Fruit fly (Drosophila melanogaster) whole organism, embryonic: ENCODE measurements around the gene CG14230.

Experiments used
- Atf6 ChIP-seq: fragments of 200-800 bp; sonication (Bioruptor generic); IDR thresholded peaks from 2 replicates; pipeline ENCODE4 v1.3.6; 2022; ENCODE audit warnings: missing biosample characterization, missing genetic modification characterization
- B-H2 ChIP-seq: fragments of 200-800 bp; sonication (Bioruptor generic); optimal IDR thresholded peaks from 2 replicates; lab custom pipeline; 2018; ENCODE audit warnings: missing biosample characterization, mild to moderate bottlenecking, missing genetic modification characterization
- CG1024 ChIP-seq: fragments of 200-800 bp; sonication (Bioruptor generic); IDR thresholded peaks from 2 replicates; pipeline ENCODE4 v1.3.6; 2022; ENCODE audit warnings: missing biosample characterization, missing genetic modification characterization
- CG10959 ChIP-seq: fragments of 200-800 bp; sonication (Bioruptor generic); IDR thresholded peaks from 2 replicates; pipeline ENCODE4 v1.3.6; 2022; ENCODE audit warnings: missing biosample characterization, missing genetic modification characterization
- CG12659 ChIP-seq: fragments of 200-800 bp; sonication (Bioruptor generic); optimal IDR thresholded peaks from 3 replicates; lab custom pipeline; 2017; ENCODE audit warnings: mild to moderate bottlenecking, missing biosample characterization, missing genetic modification reagents, missing genetic modification characterization
- CG13123 ChIP-seq: fragments of 200-800 bp; sonication (Bioruptor generic); optimal IDR thresholded peaks from 2 replicates; lab custom pipeline; 2016; ENCODE audit warnings: missing biosample characterization, missing genetic modification characterization
- CG14441 ChIP-seq: fragments of 200-800 bp; sonication (Bioruptor generic); IDR thresholded peaks from 2 replicates; pipeline ENCODE4 v1.3.6; 2022; ENCODE audit warnings: missing biosample characterization, missing genetic modification characterization
- CG14860 ChIP-seq: fragments of 200-800 bp; sonication (Bioruptor generic); IDR thresholded peaks from 3 replicates; pipeline ENCODE4 v1.3.6; 2022; ENCODE audit warnings: missing biosample characterization, missing genetic modification characterization; ENCODE audit not compliant: partially characterized antibody
- CG17612 ChIP-seq: fragments of 200-800 bp; sonication (Bioruptor generic); IDR thresholded peaks from 2 replicates; pipeline ENCODE4 v1.3.6; 2022; ENCODE audit warnings: missing biosample characterization, missing genetic modification characterization
- CG32532 ChIP-seq: fragments of 200-800 bp; sonication (Bioruptor generic); IDR thresholded peaks from 2 replicates; pipeline ENCODE4 v1.3.6; 2022; ENCODE audit warnings: missing biosample characterization, missing genetic modification characterization
- CG3838 ChIP-seq: fragments of 200-800 bp; sonication (Bioruptor generic); optimal IDR thresholded peaks from 3 replicates; lab custom pipeline; 2016; ENCODE audit warnings: missing biosample characterization, missing genetic modification characterization
- CG3995 ChIP-seq: fragments of 200-800 bp; sonication (Bioruptor generic); optimal IDR thresholded peaks from 3 replicates; lab custom pipeline; 2016; ENCODE audit warnings: missing biosample characterization, missing genetic modification characterization
- CG4282 ChIP-seq: fragments of 200-800 bp; sonication (Bioruptor generic); optimal IDR thresholded peaks from 2 replicates; lab custom pipeline; 2016; ENCODE audit warnings: missing biosample characterization, missing genetic modification characterization
- CG4360 ChIP-seq: fragments of 200-800 bp; sonication (Bioruptor generic); IDR thresholded peaks from 2 replicates; pipeline ENCODE4 v1.3.6; 2022; ENCODE audit warnings: missing biosample characterization, missing genetic modification characterization
- CG4707 ChIP-seq: fragments of 200-800 bp; sonication (Bioruptor generic); optimal IDR thresholded peaks from 2 replicates; lab custom pipeline; 2018; ENCODE audit warnings: missing biosample characterization, mild to moderate bottlenecking, missing genetic modification characterization, moderate library complexity
- CG4820 ChIP-seq: fragments of 200-800 bp; sonication (Bioruptor generic); optimal IDR thresholded peaks from 3 replicates; lab custom pipeline; 2016; ENCODE audit warnings: missing biosample characterization, missing genetic modification characterization
- CG8359 ChIP-seq: fragments of 200-800 bp; sonication (Bioruptor generic); optimal IDR thresholded peaks from 2 replicates; lab custom pipeline; 2017; ENCODE audit warnings: missing biosample characterization, mild to moderate bottlenecking, missing genetic modification characterization, borderline replicate concordance
- CG8924 ChIP-seq: fragments of 200-800 bp; optimal IDR thresholded peaks from 3 replicates; lab custom pipeline; 2019; ENCODE audit warnings: missing biosample characterization, mild to moderate bottlenecking, missing genetic modification characterization, moderate library complexity
- CG9215 ChIP-seq: fragments of 200-800 bp; sonication (Bioruptor generic); IDR thresholded peaks from 2 replicates; pipeline ENCODE4 v1.3.6; 2022; ENCODE audit warnings: missing biosample characterization, missing genetic modification characterization
- CG9932 ChIP-seq: fragments of 200-800 bp; sonication (Bioruptor generic); IDR thresholded peaks from 2 replicates; pipeline ENCODE4 v1.3.6; 2022; ENCODE audit warnings: missing biosample characterization, missing genetic modification characterization
- Dad ChIP-seq: fragments of 200-800 bp; sonication (Bioruptor generic); optimal IDR thresholded peaks from 3 replicates; lab custom pipeline; 2016; ENCODE audit warnings: missing biosample characterization, missing genetic modification characterization
- Deaf1 ChIP-seq: fragments of 200-800 bp; optimal IDR thresholded peaks from 3 replicates; lab custom pipeline; 2019; ENCODE audit warnings: missing biosample characterization, mild to moderate bottlenecking, missing genetic modification characterization, moderate library complexity
- Doc3 ChIP-seq: fragments of 200-800 bp; sonication (Bioruptor generic); IDR thresholded peaks from 3 replicates; pipeline ENCODE4 v1.3.6; 2022; ENCODE audit warnings: missing biosample characterization, missing genetic modification characterization; ENCODE audit not compliant: partially characterized antibody
- Elba2 ChIP-seq: fragments of 200-800 bp; sonication (Bioruptor generic); optimal IDR thresholded peaks from 3 replicates; lab custom pipeline; 2016; ENCODE audit warnings: missing biosample characterization, missing genetic modification characterization
- GATAe ChIP-seq: fragments of 200-800 bp; sonication (Bioruptor generic); conservative IDR thresholded peaks from 2 replicates; pipeline ENCODE4 v1.3.6; 2022; ENCODE audit warnings: missing biosample characterization, missing genetic modification characterization
- HHEX ChIP-seq: fragments of 200-800 bp; sonication (Bioruptor generic); optimal IDR thresholded peaks from 3 replicates; lab custom pipeline; 2017; ENCODE audit warnings: missing biosample characterization, mild to moderate bottlenecking, missing genetic modification characterization, missing genetic modification reagents
- HLH54F ChIP-seq: fragments of 200-800 bp; sonication (Bioruptor generic); optimal IDR thresholded peaks from 3 replicates; lab custom pipeline; 2016; ENCODE audit warnings: missing biosample characterization, missing genetic modification characterization
- HmgZ ChIP-seq: fragments of 200-800 bp; sonication (Bioruptor generic); optimal IDR thresholded peaks from 2 replicates; lab custom pipeline; 2018; ENCODE audit warnings: missing biosample characterization, mild to moderate bottlenecking, missing genetic modification characterization
- Hsf ChIP-seq: fragments of 200-800 bp; sonication (Bioruptor generic); optimal IDR thresholded peaks from 3 replicates; lab custom pipeline; 2016; ENCODE audit warnings: missing biosample characterization, missing genetic modification characterization
- Mrtf ChIP-seq: fragments of 200-800 bp; sonication (Bioruptor generic); IDR thresholded peaks from 3 replicates; pipeline ENCODE4 v1.3.6; 2022; ENCODE audit warnings: missing biosample characterization, missing genetic modification characterization
- Oaz ChIP-seq: fragments of 200-800 bp; sonication (Bioruptor generic); IDR thresholded peaks from 2 replicates; pipeline ENCODE4 v1.3.6; 2022; ENCODE audit warnings: missing biosample characterization, missing genetic modification characterization
- PHDP ChIP-seq: fragments of 200-800 bp; sonication (Bioruptor generic); optimal IDR thresholded peaks from 3 replicates; lab custom pipeline; 2018; ENCODE audit warnings: missing biosample characterization, mild to moderate bottlenecking, missing genetic modification characterization, moderate library complexity
- Ptx1 ChIP-seq: fragments of 200-800 bp; sonication (Bioruptor generic); IDR thresholded peaks from 2 replicates; pipeline ENCODE4 v1.3.6; 2022; ENCODE audit warnings: missing biosample characterization, missing genetic modification characterization
- Spps ChIP-seq: fragments of 200-800 bp; sonication (Bioruptor generic); optimal IDR thresholded peaks from 2 replicates; lab custom pipeline; 2018; ENCODE audit warnings: missing biosample characterization, mild to moderate bottlenecking, missing genetic modification characterization
- amos ChIP-seq: fragments of 200-800 bp; sonication (Bioruptor generic); IDR thresholded peaks from 2 replicates; pipeline ENCODE4 v1.3.6; 2022; ENCODE audit warnings: missing biosample characterization, missing genetic modification characterization; ENCODE audit not compliant: partially characterized antibody
- bab2 ChIP-seq: fragments of 200-800 bp; sonication (Bioruptor generic); optimal IDR thresholded peaks from 2 replicates; lab custom pipeline; 2016; ENCODE audit warnings: missing biosample characterization, missing genetic modification characterization
- eve ChIP-seq, 2 experiments: fragments of >200 bp; optimal IDR thresholded peaks; 2 replicates each; lab custom pipeline; 2017; ENCODE audit warnings: missing biosample characterization in 2 of 2, missing genetic modification characterization in 2 of 2
- gce ChIP-seq: fragments of 200-800 bp; sonication (Bioruptor generic); IDR thresholded peaks from 3 replicates; pipeline ENCODE4 v1.3.6; 2022; ENCODE audit warnings: missing biosample characterization, missing genetic modification characterization
- grau ChIP-seq: fragments of 200-800 bp; optimal IDR thresholded peaks from 3 replicates; lab custom pipeline; 2019; ENCODE audit warnings: missing biosample characterization, mild to moderate bottlenecking, missing genetic modification characterization, moderate library complexity
- gsb-n ChIP-seq: fragments of 200-800 bp; sonication (Bioruptor generic); optimal IDR thresholded peaks from 3 replicates; lab custom pipeline; 2018; ENCODE audit warnings: missing biosample characterization, mild to moderate bottlenecking, missing genetic modification characterization
- inv ChIP-seq: fragments of 200-800 bp; sonication (Bioruptor generic); IDR thresholded peaks from 2 replicates; pipeline ENCODE4 v1.3.6; 2022; ENCODE audit warnings: missing biosample characterization, missing genetic modification characterization; ENCODE audit not compliant: partially characterized antibody
- jigr1 ChIP-seq: fragments of 200-800 bp; sonication (Bioruptor generic); IDR thresholded peaks from 3 replicates; pipeline ENCODE4 v1.3.6; 2022; ENCODE audit warnings: missing biosample characterization, missing genetic modification characterization
- klu ChIP-seq: fragments of 200-800 bp; sonication (Bioruptor generic); IDR thresholded peaks from 2 replicates; pipeline ENCODE4 v1.3.6; 2022; ENCODE audit warnings: missing biosample characterization, missing genetic modification characterization
- lov ChIP-seq, 2 experiments: fragments of 200-800 bp in 1 of 2; fragments of >200 bp in 1 of 2; sonication (Bioruptor generic) in 1 of 2; IDR thresholded peaks in 1 of 2; optimal IDR thresholded peaks in 1 of 2; 2 replicates in 1 of 2; 3 replicates in 1 of 2; pipeline versions ENCODE4 v1.3.6 to Lab custom; 2017 to 2022; ENCODE audit warnings: missing biosample characterization in 1 of 2, missing genetic modification characterization in 1 of 2
- luna ChIP-seq: fragments of 200-800 bp; sonication (Bioruptor generic); optimal IDR thresholded peaks from 2 replicates; lab custom pipeline; 2016; ENCODE audit warnings: missing biosample characterization, missing genetic modification characterization
- nmo ChIP-seq: fragments of 200-800 bp; sonication (Bioruptor generic); optimal IDR thresholded peaks from 2 replicates; lab custom pipeline; 2018; ENCODE audit warnings: missing biosample characterization, mild to moderate bottlenecking, missing genetic modification characterization, moderate library complexity
- org-1 ChIP-seq: fragments of 200-800 bp; sonication (Bioruptor generic); optimal IDR thresholded peaks from 2 replicates; lab custom pipeline; 2017; ENCODE audit warnings: missing biosample characterization, missing genetic modification characterization
- row ChIP-seq: fragments of 200-800 bp; sonication (Bioruptor generic); IDR thresholded peaks from 3 replicates; pipeline ENCODE4 v1.3.6; 2022; ENCODE audit warnings: missing biosample characterization, missing genetic modification characterization
- tap ChIP-seq: fragments of 200-800 bp; optimal IDR thresholded peaks from 3 replicates; lab custom pipeline; 2019; ENCODE audit warnings: missing biosample characterization, mild to moderate bottlenecking, missing genetic modification characterization, moderate library complexity
- unpg ChIP-seq: fragments of 200-800 bp; sonication (Bioruptor generic); optimal IDR thresholded peaks from 3 replicates; lab custom pipeline; 2018; ENCODE audit warnings: missing biosample characterization, mild to moderate bottlenecking, missing genetic modification characterization, moderate library complexity

Gene CG14230

DNA sequence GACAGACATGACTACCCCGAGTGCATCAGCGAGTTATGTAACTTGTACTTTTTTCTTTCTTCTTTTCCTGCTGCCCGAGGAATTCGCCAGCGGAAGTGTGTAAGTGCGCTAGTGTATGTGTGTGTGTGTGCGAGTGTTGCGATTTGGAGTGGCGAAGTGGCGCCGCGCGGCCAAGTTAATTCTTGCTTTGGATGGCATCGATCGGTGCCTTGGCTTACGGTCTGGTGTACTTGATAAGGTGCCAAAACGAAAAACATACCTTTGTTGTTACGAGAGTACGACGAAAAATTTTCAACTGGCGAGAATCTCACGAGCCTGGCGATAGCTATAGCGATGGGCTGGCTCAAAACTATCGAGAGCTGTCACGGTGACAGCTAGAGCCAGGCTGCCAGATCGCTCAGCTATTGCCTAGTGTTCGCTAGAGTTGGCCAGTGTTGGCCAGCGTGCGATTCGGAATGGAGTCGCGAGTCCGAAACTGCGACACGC is 40.1 kb downstream of the CG14230 start, which contains the start of the genes CG18809, COX6B, CG33932 and Rpp20 (continued):
- TF ChIP-seq CG1024 (GFP tag; lab: Robert Waterston, UW) (peak; percentile 25; the same call in 1 of the 2 replicates), Ptx1 (GFP tag; lab: Robert Waterston, UW) (peak; percentile 66), Dad (peak; percentile 60), nmo (GFP tag; lab: Kevin White, UChicago) (peak; percentile 71), klu (GFP tag; lab: Robert Waterston, UW) (no peak), Oaz (GFP tag; lab: Robert Waterston, UW) (no peak), org-1 (GFP tag; lab: Kevin White, UChicago) (peak; percentile 59), Hsf (GFP tag; lab: Kevin White, UChicago) (peak; percentile 73), CG3838 (no peak), Deaf1 (tag; lab: Kevin White, UChicago) (peak; percentile 59), tap (tag; lab: Kevin White, UChicago) (no peak), CG14860 (GFP tag; lab: Robert Waterston, UW) (peak; percentile 86), bab2 (peak; percentile 66), CG9932 (GFP tag; lab: Robert Waterston, UW) (peak; percentile 90), CG17612 (GFP tag; lab: Robert Waterston, UW) (peak; percentile 20; the same call in 1 of the 2 replicates), CG13123 (GFP tag; lab: Kevin White, UChicago) (peak; percentile 35), CG9215 (0 out of 2 replicates have a peak, but pooled peaks have one; percentile 26), Atf6 (0 out of 2 replicates have a peak, but pooled peaks have one; percentile 36), CG8359 (GFP tag; lab: Kevin White, UChicago) (no peak), CG4820 (GFP tag; lab: Kevin White, UChicago) (peak; percentile 28), inv (GFP tag; lab: Robert Waterston, UW) (peak; percentile 94), HHEX (GFP tag; lab: Kevin White, UChicago) (peak; percentile 54), CG4360 (no peak), luna (peak; percentile 56), HmgZ (tag; lab: Kevin White, UChicago) (peak; percentile 91), CG10959 (GFP tag; lab: Robert Waterston, UW) (no peak), CG12659 (GFP tag; lab: Kevin White, UChicago) (peak; percentile 92), PHDP (tag; lab: Kevin White, UChicago) (peak; percentile 45), lov (optimal IDR thresholded peaks at IDR 0.05; lab: Kevin White, UChicago) (no peak), lov (GFP tag; IDR thresholded peaks at IDR 0.05; lab: Robert Waterston, UW) (0 out of 3 replicates have a peak, but pooled peaks have one; percentile 35), unpg (GFP tag; lab: Kevin White, UChicago) (peak; percentile 31), CG32532 (GFP tag; lab: Robert Waterston, UW) (peak; percentile 73), Elba2 (GFP tag; lab: Kevin White, UChicago) (no peak), gce (GFP tag; lab: Robert Waterston, UW) (0 out of 3 replicates have a peak, but pooled peaks have one; percentile 46), grau (tag; lab: Kevin White, UChicago) (peak; percentile 54), CG14441 (peak; percentile 26; the same call in 1 of the 2 replicates), CG3995 (GFP tag; lab: Kevin White, UChicago) (peak; percentile 93), gsb-n (no peak), Doc3 (GFP tag; lab: Robert Waterston, UW) (peak; percentile 74), jigr1 (GFP tag; lab: Robert Waterston, UW) (no peak), B-H2 (GFP tag; lab: Kevin White, UChicago) (peak; percentile 79), CG4282 (GFP tag; lab: Kevin White, UChicago) (peak; percentile 69), GATAe (GFP tag; lab: Robert Waterston, UW) (no peak), Mrtf (GFP tag; lab: Robert Waterston, UW) (0 out of 3 replicates have a peak, but pooled peaks have one; percentile 45), CG8924 (tag; lab: Kevin White, UChicago) (peak; percentile 52), HLH54F (GFP tag; lab: Kevin White, UChicago) (peak; percentile 70), amos (peak; percentile 99), Spps (tag; lab: Kevin White, UChicago) (no peak), eve (GFP tag; optimal IDR thresholded peaks at IDR 0.05; lab: Kevin White, UChicago) (no peak), CG4707 (GFP tag; lab: Kevin White, UChicago) (no peak), row (GFP tag; lab: Robert Waterston, UW) (peak; percentile 68)
